Worm (Caenorhabditis elegans): ENCODE measurements around the gene C31E10.11.

DNA sequence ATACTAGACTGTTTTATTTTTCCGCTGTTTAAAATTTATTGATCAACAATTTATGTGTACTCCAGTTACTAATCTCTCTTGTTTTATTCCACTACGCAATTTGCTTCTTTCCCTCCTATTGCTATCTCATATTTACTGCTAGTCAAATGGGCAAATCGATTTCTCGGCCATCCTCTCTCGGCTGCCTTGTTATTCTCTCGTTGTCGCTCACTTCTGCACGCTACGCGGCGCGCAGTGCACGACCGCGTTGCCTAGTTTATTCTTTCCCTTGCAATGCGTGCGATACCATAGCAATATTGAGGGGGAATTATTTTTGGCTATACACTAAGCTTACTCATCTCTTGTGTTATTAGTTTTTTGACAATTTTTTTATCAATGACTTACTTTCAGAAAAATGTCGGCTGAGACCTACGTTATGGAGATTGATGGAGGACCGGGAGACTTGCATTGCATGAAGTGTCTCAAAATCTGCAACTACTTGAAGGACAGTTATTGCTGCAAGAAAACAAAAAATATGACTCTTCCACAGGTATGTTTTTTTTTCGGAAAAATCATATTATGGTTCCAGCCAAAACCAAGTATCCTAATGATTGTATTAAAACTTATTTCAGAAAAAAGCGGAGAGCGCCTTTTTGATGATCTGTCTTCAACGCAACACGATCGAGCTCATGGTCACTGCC lies 13.0 kb downstream of the C31E10.11 start, which contains the start of gene F48F7.6:
- TF ChIP-seq bed-1 (GFP tag; IDR thresholded peaks at IDR 0.05) (no peak), rcor-1 (GFP tag; IDR thresholded peaks at IDR 0.05) (no peak), snpc-1.1 (tag; optimal IDR thresholded peaks at IDR 0.05; ENCODE audit: insufficient read depth) (no peak), ztf-22 (GFP tag; optimal IDR thresholded peaks at IDR 0.05) (no peak), hmg-20 (GFP tag; IDR thresholded peaks at IDR 0.05) (no peak), gei-17 (GFP tag; optimal IDR thresholded peaks at IDR 0.05) (no peak)

Measured in whole organism, young adult.